Fruit fly (Drosophila melanogaster) whole organism, embryonic: ENCODE results near the gene dob.

ENCODE experiments used
- CG10267 ChIP-seq: fragments of 200-800 bp; sonication (Bioruptor generic); optimal IDR thresholded peaks from 2 replicates; lab custom pipeline; 2018; ENCODE audit warnings: missing biosample characterization, mild to moderate bottlenecking, missing genetic modification characterization, moderate library complexity
- CG11085 ChIP-seq: fragments of 200-800 bp; sonication (Bioruptor generic); IDR thresholded peaks from 2 replicates; pipeline ENCODE4 v1.3.6; 2022; ENCODE audit warnings: missing biosample characterization, missing genetic modification characterization
- CG12155 ChIP-seq: fragments of 200-800 bp; sonication (Bioruptor generic); optimal IDR thresholded peaks from 3 replicates; lab custom pipeline; 2016; ENCODE audit warnings: missing biosample characterization, missing genetic modification characterization
- CG13287 ChIP-seq: fragments of 200-800 bp; sonication (Bioruptor generic); IDR thresholded peaks from 2 replicates; pipeline ENCODE4 v1.3.6; 2022; ENCODE audit warnings: missing biosample characterization, missing genetic modification characterization; ENCODE audit not compliant: partially characterized antibody
- CG14965 ChIP-seq: fragments of 200-800 bp; sonication (Bioruptor generic); optimal IDR thresholded peaks from 2 replicates; lab custom pipeline; 2016; ENCODE audit warnings: missing biosample characterization, missing genetic modification characterization, borderline replicate concordance
- CG1603 ChIP-seq: fragments of 200-800 bp; sonication (Bioruptor generic); optimal IDR thresholded peaks from 2 replicates; lab custom pipeline; 2019; ENCODE audit warnings: missing biosample characterization, mild to moderate bottlenecking, missing genetic modification characterization, moderate library complexity
- CG18262 ChIP-seq: fragments of 200-800 bp; optimal IDR thresholded peaks from 3 replicates; lab custom pipeline; 2019; ENCODE audit warnings: missing biosample characterization, mild to moderate bottlenecking, missing genetic modification characterization, moderate library complexity
- CG31224 ChIP-seq: fragments of 200-800 bp; sonication (Bioruptor generic); IDR thresholded peaks from 2 replicates; pipeline ENCODE4 v1.3.6; 2022; ENCODE audit warnings: missing biosample characterization, missing genetic modification characterization
- CG3281 ChIP-seq: fragments of 200-800 bp; sonication (Bioruptor generic); optimal IDR thresholded peaks from 3 replicates; lab custom pipeline; 2017; ENCODE audit warnings: missing biosample characterization, mild to moderate bottlenecking, missing genetic modification characterization
- CG34224 ChIP-seq: fragments of 200-800 bp; sonication (Bioruptor generic); IDR thresholded peaks from 3 replicates; pipeline ENCODE4 v1.3.6; 2022; ENCODE audit warnings: missing biosample characterization, missing genetic modification characterization; ENCODE audit not compliant: partially characterized antibody
- CG4424 ChIP-seq: fragments of 200-800 bp; sonication (Bioruptor generic); optimal IDR thresholded peaks from 3 replicates; lab custom pipeline; 2016; ENCODE audit warnings: missing biosample characterization, missing genetic modification characterization
- CG4617 ChIP-seq: fragments of 200-800 bp; sonication (Bioruptor generic); optimal IDR thresholded peaks from 3 replicates; lab custom pipeline; 2016; ENCODE audit warnings: missing biosample characterization, missing genetic modification characterization, borderline replicate concordance
- CG4730 ChIP-seq: fragments of 200-800 bp; sonication (Bioruptor generic); IDR thresholded peaks from 2 replicates; pipeline ENCODE4 v1.3.6; 2022; ENCODE audit warnings: missing biosample characterization, missing genetic modification characterization
- CG9817 ChIP-seq: fragments of 200-800 bp; sonication (Bioruptor generic); optimal IDR thresholded peaks from 2 replicates; lab custom pipeline; 2018; ENCODE audit warnings: missing biosample characterization, mild to moderate bottlenecking, missing genetic modification characterization, moderate library complexity
- CoRest ChIP-seq: fragments of 200-800 bp; sonication (Bioruptor generic); optimal IDR thresholded peaks from 3 replicates; lab custom pipeline; 2018; ENCODE audit warnings: missing biosample characterization, mild to moderate bottlenecking, missing genetic modification characterization, moderate library complexity
- D19B ChIP-seq: fragments of 200-800 bp; sonication (Bioruptor generic); optimal IDR thresholded peaks from 2 replicates; lab custom pipeline; 2017; ENCODE audit warnings: missing biosample characterization, mild to moderate bottlenecking, missing genetic modification characterization
- Deaf1 ChIP-seq: fragments of 200-800 bp; optimal IDR thresholded peaks from 3 replicates; lab custom pipeline; 2019; ENCODE audit warnings: missing biosample characterization, mild to moderate bottlenecking, missing genetic modification characterization, moderate library complexity
- Dp ChIP-seq: fragments of 200-800 bp; sonication (Bioruptor generic); optimal IDR thresholded peaks from 2 replicates; lab custom pipeline; 2018; ENCODE audit warnings: missing biosample characterization, mild to moderate bottlenecking, missing genetic modification characterization, moderate library complexity
- HHEX ChIP-seq: fragments of 200-800 bp; sonication (Bioruptor generic); optimal IDR thresholded peaks from 3 replicates; lab custom pipeline; 2017; ENCODE audit warnings: missing biosample characterization, mild to moderate bottlenecking, missing genetic modification characterization, missing genetic modification reagents
- HLH4C ChIP-seq: fragments of 200-800 bp; sonication (Bioruptor generic); IDR thresholded peaks from 3 replicates; pipeline ENCODE4 v1.3.6; 2022; ENCODE audit warnings: missing biosample characterization, missing genetic modification characterization; ENCODE audit not compliant: partially characterized antibody
- HLH54F ChIP-seq: fragments of 200-800 bp; sonication (Bioruptor generic); optimal IDR thresholded peaks from 3 replicates; lab custom pipeline; 2016; ENCODE audit warnings: missing biosample characterization, missing genetic modification characterization
- Med ChIP-seq: fragments of 200-800 bp; sonication (Bioruptor generic); peaks from one replicate; lab custom pipeline; 2016; ENCODE audit warnings: missing biosample characterization, missing genetic modification characterization, mild to moderate bottlenecking, inconsistent platforms, moderate library complexity
- Meics ChIP-seq: fragments of 200-800 bp; sonication (Bioruptor generic); optimal IDR thresholded peaks from 2 replicates; lab custom pipeline; 2017; ENCODE audit warnings: missing biosample characterization, mild to moderate bottlenecking, missing genetic modification characterization
- Optix ChIP-seq: fragments of 200-800 bp; sonication (Bioruptor generic); IDR thresholded peaks from 3 replicates; pipeline ENCODE4 v1.3.6; 2022; ENCODE audit warnings: missing biosample characterization, missing genetic modification characterization
- Pdp1 ChIP-seq, 2 experiments: fragments of 200-800 bp; sonication (Bioruptor generic); optimal IDR thresholded peaks; 3 replicates each; lab custom pipeline; 2016; ENCODE audit warnings: missing biosample characterization in 2 of 2, missing genetic modification characterization in 2 of 2, mild to moderate bottlenecking in 1 of 2, moderate library complexity in 1 of 2
- Ptx1 ChIP-seq: fragments of 200-800 bp; sonication (Bioruptor generic); IDR thresholded peaks from 2 replicates; pipeline ENCODE4 v1.3.6; 2022; ENCODE audit warnings: missing biosample characterization, missing genetic modification characterization
- Rfx ChIP-seq: fragments of 200-800 bp; sonication (Bioruptor generic); IDR thresholded peaks from 2 replicates; pipeline ENCODE4 v1.3.6; 2022; ENCODE audit warnings: missing biosample characterization, missing genetic modification characterization
- Stat92E ChIP-seq, 3 experiments: fragments of >200 bp in 2 of 3; fragments of 200-800 bp in 1 of 3; sonication (Bioruptor generic) in 1 of 3; optimal IDR thresholded peaks; 2 replicates each; lab custom pipeline; 2017 to 2019; ENCODE audit warnings: missing biosample characterization in 3 of 3, missing genetic modification characterization in 3 of 3, mild to moderate bottlenecking in 1 of 3, moderate library complexity in 1 of 3
- caup ChIP-seq: fragments of 200-800 bp; sonication (Bioruptor generic); optimal IDR thresholded peaks from 3 replicates; lab custom pipeline; 2017; ENCODE audit warnings: missing biosample characterization, mild to moderate bottlenecking, missing genetic modification characterization, moderate library complexity; ENCODE audit not compliant: severe bottlenecking
- crp ChIP-seq, 2 experiments: fragments of 200-800 bp; sonication (Bioruptor generic); optimal IDR thresholded peaks; 2 replicates in 1 of 2; 3 replicates in 1 of 2; lab custom pipeline; 2017; ENCODE audit warnings: missing biosample characterization in 2 of 2, missing genetic modification characterization in 2 of 2, mild to moderate bottlenecking in 1 of 2, moderate library complexity in 1 of 2
- da ChIP-seq: fragments of 200-800 bp; sonication (Bioruptor generic); optimal IDR thresholded peaks from 2 replicates; lab custom pipeline; 2016; ENCODE audit warnings: missing biosample characterization, missing genetic modification characterization
- danr ChIP-seq: fragments of 200-800 bp; sonication (Bioruptor generic); IDR thresholded peaks from 2 replicates; pipeline ENCODE4 v1.3.6; 2022; ENCODE audit warnings: missing biosample characterization, missing genetic modification characterization
- dimm ChIP-seq: fragments of 200-800 bp; sonication (Bioruptor generic); IDR thresholded peaks from 2 replicates; pipeline ENCODE4 v1.3.6; 2022; ENCODE audit warnings: missing biosample characterization, missing genetic modification characterization
- fd64A ChIP-seq: fragments of 200-800 bp; sonication (Bioruptor generic); optimal IDR thresholded peaks from 3 replicates; lab custom pipeline; 2018; ENCODE audit warnings: missing biosample characterization, mild to moderate bottlenecking, missing genetic modification characterization
- grau ChIP-seq: fragments of 200-800 bp; optimal IDR thresholded peaks from 3 replicates; lab custom pipeline; 2019; ENCODE audit warnings: missing biosample characterization, mild to moderate bottlenecking, missing genetic modification characterization, moderate library complexity
- hb ChIP-seq: fragments of 200-800 bp; sonication (Bioruptor generic); IDR thresholded peaks from 3 replicates; pipeline ENCODE4 v1.3.6; 2022; ENCODE audit warnings: missing biosample characterization, missing genetic modification characterization; ENCODE audit not compliant: partially characterized antibody
- ind ChIP-seq: fragments of 200-800 bp; sonication (Bioruptor generic); optimal IDR thresholded peaks from 3 replicates; lab custom pipeline; 2016; ENCODE audit warnings: missing biosample characterization, missing genetic modification characterization
- knrl ChIP-seq: fragments of 200-800 bp; sonication (Bioruptor generic); IDR thresholded peaks from 3 replicates; pipeline ENCODE4 v1.3.6; 2022; ENCODE audit warnings: missing biosample characterization, missing genetic modification characterization; ENCODE audit not compliant: partially characterized antibody
- nau ChIP-seq: fragments of 200-800 bp; sonication (Bioruptor generic); optimal IDR thresholded peaks from 3 replicates; lab custom pipeline; 2017; ENCODE audit warnings: missing biosample characterization, mild to moderate bottlenecking, missing genetic modification characterization, missing genetic modification reagents
- nerfin-1 ChIP-seq: fragments of 200-800 bp; sonication (Bioruptor generic); optimal IDR thresholded peaks from 3 replicates; lab custom pipeline; 2019; ENCODE audit warnings: missing biosample characterization, mild to moderate bottlenecking, missing genetic modification characterization, moderate library complexity
- nmo ChIP-seq: fragments of 200-800 bp; sonication (Bioruptor generic); optimal IDR thresholded peaks from 2 replicates; lab custom pipeline; 2018; ENCODE audit warnings: missing biosample characterization, mild to moderate bottlenecking, missing genetic modification characterization, moderate library complexity
- pho ChIP-seq: fragments of 200-800 bp; sonication (Bioruptor generic); optimal IDR thresholded peaks from 2 replicates; lab custom pipeline; 2016; ENCODE audit warnings: missing biosample characterization, missing genetic modification characterization
- sens ChIP-seq: fragments of 200-800 bp; sonication (Bioruptor generic); peaks from one replicate; lab custom pipeline; 2016; ENCODE audit warnings: missing biosample characterization, missing genetic modification characterization
- shn ChIP-seq: fragments of 200-800 bp; sonication (Bioruptor generic); optimal IDR thresholded peaks from 3 replicates; lab custom pipeline; 2016; ENCODE audit warnings: missing biosample characterization, missing genetic modification characterization
- sna ChIP-seq: fragments of 200-800 bp; sonication (Bioruptor generic); IDR thresholded peaks from 2 replicates; pipeline ENCODE4 v1.3.6; 2022; ENCODE audit warnings: missing biosample characterization, missing genetic modification characterization; ENCODE audit not compliant: partially characterized antibody
- tll ChIP-seq, 2 experiments: fragments of 200-800 bp in 1 of 2; fragments of >200 bp in 1 of 2; sonication (Bioruptor generic) in 1 of 2; optimal IDR thresholded peaks; 2 replicates each; lab custom pipeline; 2017 to 2019; ENCODE audit warnings: missing biosample characterization in 2 of 2, missing genetic modification characterization in 2 of 2, mild to moderate bottlenecking in 1 of 2, moderate library complexity in 1 of 2
- toy ChIP-seq: fragments of 200-800 bp; sonication (Bioruptor generic); IDR thresholded peaks from 2 replicates; pipeline ENCODE4 v1.3.6; 2022; ENCODE audit warnings: missing biosample characterization, missing genetic modification characterization
- yki ChIP-seq: fragments of >200 bp; optimal IDR thresholded peaks from 3 replicates; lab custom pipeline; 2018

dob gene

DNA sequence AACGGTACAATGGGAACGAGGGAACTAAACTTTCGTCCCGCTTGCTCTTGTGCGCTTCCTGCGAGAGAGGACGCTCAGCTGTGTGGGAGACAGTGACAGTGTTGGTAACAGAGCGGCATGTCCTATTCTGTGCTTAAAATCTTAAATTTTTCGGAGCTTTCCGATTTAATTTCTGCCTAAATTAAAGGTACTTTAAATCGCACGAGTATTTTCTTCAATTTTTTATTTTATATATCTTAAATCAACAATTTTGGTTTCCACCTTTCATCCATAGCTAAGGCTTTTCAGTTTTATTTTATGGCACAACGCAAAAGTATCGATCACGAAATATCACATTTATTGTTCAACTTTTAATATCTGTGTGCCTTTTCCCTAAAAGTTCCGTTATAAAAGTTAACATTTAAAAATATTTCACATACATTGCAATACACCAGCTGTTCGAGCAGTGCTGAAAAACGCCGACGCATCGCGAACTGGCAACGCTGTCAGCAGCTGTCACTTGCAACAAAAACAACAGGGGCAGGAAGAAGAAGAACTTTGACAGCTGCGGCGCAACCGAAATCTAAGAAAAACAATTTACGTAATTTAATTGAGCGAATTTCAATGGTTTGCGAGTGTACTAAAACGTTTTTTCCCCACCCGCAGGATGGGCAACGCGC lies 3.3 kb upstream of the dob start, which contains the start of the genes hiw and ND-B18 (continued):
- peak; percentile 8 for TF ChIP-seq CG9817 (tag; lab: Kevin White, UChicago)
- peak; percentile 52 for TF ChIP-seq da (GFP tag; lab: Kevin White, UChicago)
- TF ChIP-seq nmo, result peak; percentile 35
- peak; percentile 93 to 99 for TF ChIP-seq crp (GFP tag; optimal IDR thresholded peaks at IDR 0.05; lab: Kevin White, UChicago)
- TF ChIP-seq CG11085 (GFP tag; lab: Robert Waterston, UW), result 0 out of 2 replicates have a peak, but pooled peaks have one; percentile 10
- no peak for TF ChIP-seq D19B (GFP tag; lab: Kevin White, UChicago)
- peak; percentile 11 for TF ChIP-seq grau (tag; lab: Kevin White, UChicago)
- peak; percentile 20; the same call in 1 of the 3 replicates for TF ChIP-seq knrl (GFP tag; lab: Robert Waterston, UW)
- TF ChIP-seq CG4617 (GFP tag; lab: Kevin White, UChicago), result peak; percentile 73
- TF ChIP-seq fd64A (GFP tag; lab: Kevin White, UChicago), result no peak
- TF ChIP-seq HHEX (GFP tag; lab: Kevin White, UChicago), result peak; percentile 17
- no peak for TF ChIP-seq Ptx1 (GFP tag; lab: Robert Waterston, UW)
- TF ChIP-seq dimm, result no peak
- TF ChIP-seq nerfin-1, result peak; percentile 29
- no peak for TF ChIP-seq CG31224 (GFP tag; lab: Robert Waterston, UW)
- no peak for TF ChIP-seq CG4730
- TF ChIP-seq HLH4C (GFP tag; lab: Robert Waterston, UW), result 0 out of 3 replicates have a peak, but pooled peaks have one; percentile 11
- 0 out of 2 replicates have a peak, but pooled peaks have one; percentile 22 for TF ChIP-seq sna (GFP tag; lab: Robert Waterston, UW)
- peak; percentile 26 for TF ChIP-seq ind (GFP tag; lab: Kevin White, UChicago)
- TF ChIP-seq CoRest, result peak; percentile 47
- no peak for TF ChIP-seq hb
- peak; percentile 4 for TF ChIP-seq shn (GFP tag; lab: Kevin White, UChicago)
- peak; percentile 95 for TF ChIP-seq CG10267 (tag; lab: Kevin White, UChicago)
- TF ChIP-seq CG3281 (GFP tag; lab: Kevin White, UChicago), result peak; percentile 29
- TF ChIP-seq CG12155, result peak; percentile 11
- TF ChIP-seq CG13287 (GFP tag; lab: Robert Waterston, UW), result peak; percentile 34; the same call in 1 of the 2 replicates
- 0 out of 3 replicates have a peak, but pooled peaks have one; percentile 15 for TF ChIP-seq CG34224
- TF ChIP-seq CG18262 (tag; lab: Kevin White, UChicago), result peak; percentile 17
- peak; percentile 82 for TF ChIP-seq Med (GFP tag; lab: Kevin White, UChicago)
- no peak for TF ChIP-seq tll (GFP tag; optimal IDR thresholded peaks at IDR 0.05; lab: Kevin White, UChicago)
- TF ChIP-seq Meics (GFP tag; lab: Kevin White, UChicago), result no peak
- TF ChIP-seq HLH54F, result peak; percentile 17
- TF ChIP-seq yki (lab: Kevin White, UChicago), result no peak
- TF ChIP-seq Optix, result no peak
- TF ChIP-seq danr (GFP tag; lab: Robert Waterston, UW), result no peak
- TF ChIP-seq toy (GFP tag; lab: Robert Waterston, UW), result no peak
- TF ChIP-seq CG1603 (tag; lab: Kevin White, UChicago), result peak; percentile 70
- TF ChIP-seq Pdp1 (GFP tag; optimal IDR thresholded peaks at IDR 0.05; lab: Kevin White, UChicago), result peak in 1 of 2 experiments; percentile 93
- no peak for TF ChIP-seq CG14965 (GFP tag; lab: Kevin White, UChicago)
- TF ChIP-seq CG4424, result no peak
- TF ChIP-seq sens (GFP tag; lab: Kevin White, UChicago), result peak; percentile 70
- TF ChIP-seq Dp (GFP tag; lab: Kevin White, UChicago), result peak; percentile 64
- peak; percentile 43 for TF ChIP-seq caup (GFP tag; lab: Kevin White, UChicago)
- TF ChIP-seq Stat92E (GFP tag; optimal IDR thresholded peaks at IDR 0.05; lab: Kevin White, UChicago), result no peak
- TF ChIP-seq Rfx (GFP tag; lab: Robert Waterston, UW), result peak; percentile 56
- no peak for TF ChIP-seq pho (GFP tag; lab: Kevin White, UChicago)
- TF ChIP-seq Deaf1 (tag; lab: Kevin White, UChicago), result no peak
- TF ChIP-seq nau (GFP tag; lab: Kevin White, UChicago), result no peak
